Fruit fly (Drosophila melanogaster) whole organism, prepupa: ENCODE measurements around the gene CG1544.

Source experiments
- CG34406 ChIP-seq: fragments of 200-800 bp; sonication (Bioruptor generic); optimal IDR thresholded peaks from 3 replicates; lab custom pipeline; 2016; ENCODE audit warnings: missing biosample characterization, missing genetic modification characterization
- Met ChIP-seq: fragments of 200-800 bp; sonication (Bioruptor generic); optimal IDR thresholded peaks from 3 replicates; lab custom pipeline; 2016; ENCODE audit warnings: missing biosample characterization, missing genetic modification characterization

- TF ChIP-seq Met (no peak), CG34406 (no peak)
Measured at dm6 chr3R:31243079-31243668, 46.5 kb downstream of the CG1544 start.
